Worm (Caenorhabditis elegans) whole organism, early embryonic: Measurements from ENCODE around the gene W03B1.5.

Experiments
- F13C5.2 ChIP-seq: sonication (generic microtip); optimal IDR thresholded peaks from 2 replicates; lab custom pipeline; 2017; ENCODE audit warnings: mild to moderate bottlenecking, missing genetic modification characterization, inconsistent platforms, missing compliant biosample characterization
- ama-1 ChIP-seq: fragments of 150-350 bp; optimal IDR thresholded peaks from 2 replicates; lab custom pipeline; 2014
- ceh-36 ChIP-seq: sonication (generic microtip); optimal IDR thresholded peaks from 2 replicates; lab custom pipeline; 2016; ENCODE audit warnings: missing genetic modification characterization, inconsistent platforms, missing compliant biosample characterization
- flt-1 ChIP-seq: fragments of 200-800 bp; sonication (Bioruptor generic); IDR thresholded peaks from 2 replicates; pipeline ENCODE4 v1.3.6; 2022; ENCODE audit warnings: missing genetic modification characterization, missing compliant biosample characterization
- hmbx-1 ChIP-seq: sonication (generic microtip); optimal IDR thresholded peaks from 2 replicates; lab custom pipeline; 2016; ENCODE audit warnings: mild to moderate bottlenecking, missing genetic modification characterization, missing compliant biosample characterization
- hmg-4 ChIP-seq: fragments of 200-800 bp; sonication (Bioruptor generic); optimal IDR thresholded peaks from 2 replicates; lab custom pipeline; 2018; ENCODE audit warnings: mild to moderate bottlenecking, missing genetic modification characterization, missing compliant biosample characterization
- hnd-1 ChIP-seq: sonication (generic microtip); optimal IDR thresholded peaks from 2 replicates; lab custom pipeline; 2016; ENCODE audit warnings: missing genetic modification characterization, missing compliant biosample characterization
- pes-1 ChIP-seq: fragments of 200-800 bp; sonication (Bioruptor generic); IDR thresholded peaks from 2 replicates; pipeline ENCODE4 v1.3.6; 2022; ENCODE audit warnings: missing genetic modification reagents, missing genetic modification characterization, missing compliant biosample characterization
- scrt-1 ChIP-seq: fragments of 200-800 bp; sonication (Bioruptor generic); IDR thresholded peaks from 2 replicates; pipeline ENCODE4 v1.3.6; 2022; ENCODE audit warnings: missing genetic modification characterization, missing compliant biosample characterization
- tbx-11 ChIP-seq: fragments of 200-800 bp; sonication (Bioruptor generic); IDR thresholded peaks from 2 replicates; pipeline ENCODE4 v1.3.6; 2022; ENCODE audit warnings: missing genetic modification characterization, missing compliant biosample characterization
- tbx-37 ChIP-seq: fragments of 200-800 bp; sonication (Bioruptor generic); conservative IDR thresholded peaks from 2 replicates; pipeline ENCODE4 v1.3.6; 2022; ENCODE audit warnings: missing genetic modification reagents, missing genetic modification characterization, missing compliant biosample characterization
- tra-4 ChIP-seq: sonication (generic microtip); optimal IDR thresholded peaks from 2 replicates; lab custom pipeline; 2017; ENCODE audit warnings: missing genetic modification characterization, missing compliant biosample characterization

- TF ChIP-seq tbx-11 (GFP tag; lab: Robert Waterston, UW) (no peak), hmg-4 (GFP tag; lab: Kevin White, UChicago) (no peak), ama-1 (lab: Kevin White, UChicago) (no peak), tra-4 (no peak), hnd-1 (no peak), tbx-37 (GFP tag; lab: Robert Waterston, UW) (no peak), pes-1 (GFP tag; lab: Robert Waterston, UW) (no peak), ceh-36 (tag; lab: Kevin White, UChicago) (no peak), flt-1 (GFP tag; lab: Robert Waterston, UW) (no peak), hmbx-1 (tag; lab: Kevin White, UChicago) (no peak), scrt-1 (GFP tag; lab: Robert Waterston, UW) (no peak), F13C5.2 (no peak)
These were observed 47.3 kb downstream of the W03B1.5 start for ce11 chrIV:4395555-4395954.
